Fruit fly (Drosophila melanogaster) whole organism, prepupa: ENCODE results near the gene Lmpt.

Experiments
- CG16779 ChIP-seq: fragments of 200-800 bp; sonication (Bioruptor generic); optimal IDR thresholded peaks from 3 replicates; lab custom pipeline; 2017; ENCODE audit warnings: missing biosample characterization, mild to moderate bottlenecking, missing genetic modification characterization
- CG4318 ChIP-seq: fragments of 200-800 bp; sonication (Bioruptor generic); optimal IDR thresholded peaks from 3 replicates; lab custom pipeline; 2017; ENCODE audit warnings: missing biosample characterization, mild to moderate bottlenecking, missing genetic modification characterization
- CG6854 ChIP-seq: fragments of 200-800 bp; sonication (Bioruptor generic); optimal IDR thresholded peaks from 2 replicates; lab custom pipeline; 2017; ENCODE audit warnings: missing biosample characterization, mild to moderate bottlenecking, missing genetic modification characterization
- Eip75B ChIP-seq: fragments of 200-800 bp; sonication (Bioruptor generic); optimal IDR thresholded peaks from 3 replicates; lab custom pipeline; 2016; ENCODE audit warnings: missing biosample characterization, missing genetic modification characterization
- Gug ChIP-seq: fragments of 200-800 bp; sonication (Bioruptor generic); IDR thresholded peaks from 2 replicates; pipeline ENCODE4 v1.3.6; 2022; ENCODE audit warnings: missing biosample characterization, missing genetic modification characterization
- Hr39 ChIP-seq: fragments of 200-800 bp; sonication (Bioruptor generic); optimal IDR thresholded peaks from 2 replicates; lab custom pipeline; 2016; ENCODE audit warnings: missing biosample characterization, missing genetic modification characterization
- OdsH ChIP-seq: fragments of 200-800 bp; sonication (Bioruptor generic); optimal IDR thresholded peaks from 3 replicates; lab custom pipeline; 2016; ENCODE audit warnings: missing biosample characterization, missing genetic modification characterization
- Sox14 ChIP-seq: fragments of 200-800 bp; sonication (Bioruptor generic); optimal IDR thresholded peaks from 3 replicates; lab custom pipeline; 2016; ENCODE audit warnings: missing biosample characterization, missing genetic modification characterization
- dsx ChIP-seq: fragments of 200-800 bp; optimal IDR thresholded peaks from 3 replicates; lab custom pipeline; 2019; ENCODE audit warnings: missing biosample characterization, mild to moderate bottlenecking, missing genetic modification characterization, moderate library complexity; ENCODE audit not compliant: poor library complexity, severe bottlenecking
- esn ChIP-seq: fragments of 200-800 bp; sonication (Bioruptor generic); optimal IDR thresholded peaks from 2 replicates; lab custom pipeline; 2016; ENCODE audit warnings: missing biosample characterization, mild to moderate bottlenecking, missing genetic modification characterization, moderate library complexity
- pdm3 ChIP-seq: fragments of 200-800 bp; sonication (Bioruptor generic); optimal IDR thresholded peaks from 3 replicates; lab custom pipeline; 2016; ENCODE audit warnings: missing biosample characterization, missing genetic modification characterization
- salr ChIP-seq, 2 experiments: fragments of 200-800 bp; sonication (Bioruptor generic); optimal IDR thresholded peaks; 3 replicates each; lab custom pipeline; 2016 to 2018; ENCODE audit warnings: missing biosample characterization in 2 of 2, missing genetic modification characterization in 2 of 2, mild to moderate bottlenecking in 1 of 2

DNA sequence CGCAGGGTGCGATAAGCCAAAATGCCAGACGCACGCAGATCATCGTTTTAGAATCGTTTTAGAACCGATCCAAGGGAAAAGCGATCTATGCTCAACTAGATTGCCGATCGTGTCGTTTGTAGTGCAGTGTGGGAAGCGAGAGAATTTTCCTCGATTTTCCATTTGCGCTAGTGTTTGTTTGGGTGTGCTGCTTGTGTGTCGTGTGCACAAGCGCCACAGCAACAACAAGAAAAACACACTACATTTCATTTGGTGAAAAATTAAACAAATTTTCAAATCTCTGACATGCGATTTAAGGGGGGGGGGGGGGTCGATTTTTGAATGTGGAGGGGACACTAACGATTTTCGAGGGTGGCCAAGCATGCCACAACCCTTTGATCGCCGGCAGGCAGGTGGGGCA, 45.4 kb downstream of the Lmpt start:
- TF ChIP-seq Gug (GFP tag; lab: Robert Waterston, UW) (no peak), Hr39 (no peak), CG16779 (no peak), Eip75B (GFP tag; lab: Kevin White, UChicago) (no peak), CG4318 (no peak), esn (GFP tag; lab: Kevin White, UChicago) (no peak), pdm3 (GFP tag; lab: Kevin White, UChicago) (no peak), salr (GFP tag; optimal IDR thresholded peaks at IDR 0.05; lab: Kevin White, UChicago) (no peak), CG6854 (GFP tag; lab: Kevin White, UChicago) (no peak), Sox14 (no peak), dsx (no peak), OdsH (no peak)
